Worm (Caenorhabditis elegans): ENCODE measurements around the gene K08D8.1.

K08D8.1 gene

DNA sequence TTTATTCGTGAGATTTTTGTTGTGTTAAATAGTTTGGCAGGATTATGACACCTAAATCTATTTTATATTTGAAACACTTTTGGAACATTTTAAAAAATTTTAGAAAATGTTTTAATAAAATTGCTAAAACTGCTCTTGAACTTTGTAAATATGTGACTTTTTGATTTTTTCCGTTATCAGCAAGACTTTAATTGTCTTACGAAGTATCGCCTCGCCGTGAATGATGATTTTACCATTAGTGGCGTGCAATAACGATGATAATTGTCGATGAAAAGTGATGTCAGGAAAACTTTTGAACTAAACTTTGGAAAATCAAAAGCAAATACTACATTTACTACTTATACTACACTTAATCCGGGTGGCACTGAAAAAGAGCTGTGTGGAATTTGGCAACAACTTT is 28.3 kb downstream of the K08D8.1 start:
- TF ChIP-seq rnt-1 (tag; optimal IDR thresholded peaks at IDR 0.05) (no peak), hlh-15 (tag; optimal IDR thresholded peaks at IDR 0.05) (no peak), pat-9 (tag; optimal IDR thresholded peaks at IDR 0.05) (no peak), ceh-9 (tag; optimal IDR thresholded peaks at IDR 0.05) (no peak)

DNA sequence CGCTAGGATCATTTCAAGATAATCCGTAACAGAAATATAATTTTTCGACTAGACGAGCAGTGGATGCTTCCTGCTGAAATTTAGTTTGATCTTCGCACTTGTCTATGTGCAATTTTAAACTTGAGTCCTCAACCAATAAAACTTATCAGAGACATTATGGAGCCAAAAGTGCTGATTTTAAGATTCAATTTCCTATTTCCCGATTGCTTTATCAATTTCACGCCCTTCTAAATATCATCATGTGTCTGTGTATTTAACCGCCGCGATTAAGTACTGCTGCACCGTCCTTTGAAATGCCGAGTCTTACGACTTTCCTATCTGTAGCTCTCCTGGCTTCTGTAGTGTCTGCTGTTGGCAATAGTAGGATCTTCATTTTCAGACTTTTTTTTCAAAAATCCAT is 28.7 kb downstream of the K08D8.1 start, which contains the start of gene C32H11.4:
TSS of gene C32H11.4 (plus strand) at position 238 of the 400 bp plus-strand sequence.
- TF ChIP-seq pax-1 (tag; optimal IDR thresholded peaks at IDR 0.05) (no peak), hlh-6 (tag; optimal IDR thresholded peaks at IDR 0.05) (no peak), ahr-1 (tag; optimal IDR thresholded peaks at IDR 0.05) (no peak), unc-86 (tag; optimal IDR thresholded peaks at IDR 0.05) (no peak), npax-4 (tag; optimal IDR thresholded peaks at IDR 0.05) (no peak), ceh-22 (tag; optimal IDR thresholded peaks at IDR 0.05) (no peak), hlh-13 (GFP tag; optimal IDR thresholded peaks at IDR 0.05) (no peak), nfya-1 (tag; optimal IDR thresholded peaks at IDR 0.05) (no peak), T23F11.4 (GFP tag; optimal IDR thresholded peaks at IDR 0.05) (no peak), dve-1 (tag; optimal IDR thresholded peaks at IDR 0.05) (no peak), C38D4.7 (GFP tag; optimal IDR thresholded peaks at IDR 0.05) (no peak), hlh-30 (tag; optimal IDR thresholded peaks at IDR 0.05; ENCODE audit: insufficient read depth) (no peak), mec-3 (tag; optimal IDR thresholded peaks at IDR 0.05; ENCODE audit: borderline replicate concordance) (no peak), Y22D7AL.16 (tag; optimal IDR thresholded peaks at IDR 0.05) (no peak), ceh-45 (GFP tag; IDR thresholded peaks at IDR 0.05) (no peak), ceh-18 (tag; optimal IDR thresholded peaks at IDR 0.05) (no peak), ttx-3 (tag; optimal IDR thresholded peaks at IDR 0.05) (no peak), pat-9 (tag; optimal IDR thresholded peaks at IDR 0.05) (no peak), ceh-34 (tag; optimal IDR thresholded peaks at IDR 0.05) (no peak), C08G9.2 (tag; optimal IDR thresholded peaks at IDR 0.05) (no peak)

DNA sequence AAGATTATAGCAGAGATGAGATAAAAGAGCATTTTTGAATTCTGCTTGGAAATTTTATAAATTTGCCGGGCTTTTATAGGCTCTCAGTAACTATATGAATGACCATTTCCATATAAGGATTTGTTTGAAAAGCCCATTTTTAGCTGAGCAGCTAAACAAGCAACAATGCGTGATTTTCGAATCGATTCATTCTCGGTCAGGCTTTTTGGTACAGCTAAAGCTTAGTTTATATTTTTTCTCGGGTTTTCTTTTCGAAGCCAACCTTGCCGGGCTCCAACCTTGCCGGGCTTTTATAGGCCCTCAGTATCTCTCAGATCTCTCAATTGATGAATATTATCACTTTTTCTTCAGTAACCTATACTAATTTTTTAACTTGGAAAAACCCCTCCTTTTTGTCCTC is 32.0 kb downstream of the K08D8.1 start, which contains the start of gene srlf-4:
TSS of gene srlf-4 (minus strand) at position 101 of the 400 bp plus-strand sequence.
- no peak for TF ChIP-seq pha-2 (tag; optimal IDR thresholded peaks at IDR 0.05)
- no peak for TF ChIP-seq nfya-1 (tag; optimal IDR thresholded peaks at IDR 0.05)

DNA sequence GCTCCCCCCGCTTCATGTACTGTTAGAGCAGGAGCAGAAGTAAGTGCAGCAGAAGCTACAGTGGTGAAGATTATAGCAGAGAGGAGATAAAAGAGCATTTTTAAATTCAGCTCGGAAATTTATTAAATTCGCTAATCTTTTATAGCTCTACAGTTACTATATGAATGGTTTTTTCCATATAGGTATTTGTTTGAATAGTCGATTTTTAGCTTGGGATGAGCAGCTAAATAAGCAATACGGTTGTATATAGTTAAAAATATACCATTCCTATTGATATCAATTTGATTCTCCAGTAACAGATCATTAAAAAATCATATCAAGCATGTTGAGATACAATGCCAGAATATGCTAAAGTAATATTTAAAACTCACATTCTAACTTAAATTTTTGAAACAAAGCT is 34.3 kb downstream of the K08D8.1 start, which contains the start of gene srlf-5:
TSS of gene srlf-5 (minus strand) at position 101 of the 400 bp plus-strand sequence.
- TF ChIP-seq ceh-19 (GFP tag; optimal IDR thresholded peaks at IDR 0.05) = no peak
- TF ChIP-seq hlh-6 (tag; optimal IDR thresholded peaks at IDR 0.05) = no peak
- no peak for TF ChIP-seq mec-3 (tag; optimal IDR thresholded peaks at IDR 0.05; ENCODE audit: borderline replicate concordance)
- TF ChIP-seq hlh-30 (tag; optimal IDR thresholded peaks at IDR 0.05; ENCODE audit: insufficient read depth) = no peak
- TF ChIP-seq che-1 (tag; optimal IDR thresholded peaks at IDR 0.05) = no peak
- TF ChIP-seq hlh-15 (tag; optimal IDR thresholded peaks at IDR 0.05) = no peak
- no peak for TF ChIP-seq sdc-2 (tag; optimal IDR thresholded peaks at IDR 0.05)
- TF ChIP-seq nhr-11 (tag; optimal IDR thresholded peaks at IDR 0.05) = no peak
- no peak for TF ChIP-seq ceh-2 (tag; optimal IDR thresholded peaks at IDR 0.05)
- no peak for TF ChIP-seq T23F11.4 (GFP tag; optimal IDR thresholded peaks at IDR 0.05)
- TF ChIP-seq pha-2 (tag; optimal IDR thresholded peaks at IDR 0.05) = no peak
- no peak for TF ChIP-seq ahr-1 (tag; optimal IDR thresholded peaks at IDR 0.05)
- no peak for TF ChIP-seq pag-3 (tag; optimal IDR thresholded peaks at IDR 0.05; ENCODE audit: borderline replicate concordance)
- no peak for TF ChIP-seq hlh-8 (tag; optimal IDR thresholded peaks at IDR 0.05)
- no peak for TF ChIP-seq ceh-9 (tag; optimal IDR thresholded peaks at IDR 0.05)
- no peak for TF ChIP-seq syd-9 (tag; optimal IDR thresholded peaks at IDR 0.05)
- TF ChIP-seq fkh-10 (GFP tag; optimal IDR thresholded peaks at IDR 0.05) = no peak
- TF ChIP-seq elt-4 (tag; optimal IDR thresholded peaks at IDR 0.05) = no peak
- TF ChIP-seq ceh-22 (tag; optimal IDR thresholded peaks at IDR 0.05) = no peak
- TF ChIP-seq ztf-16 (tag; optimal IDR thresholded peaks at IDR 0.05) = no peak

Data from whole organism, late embryonic.